Fruit fly (Drosophila melanogaster): ENCODE results near the gene CG2685.

DNA sequence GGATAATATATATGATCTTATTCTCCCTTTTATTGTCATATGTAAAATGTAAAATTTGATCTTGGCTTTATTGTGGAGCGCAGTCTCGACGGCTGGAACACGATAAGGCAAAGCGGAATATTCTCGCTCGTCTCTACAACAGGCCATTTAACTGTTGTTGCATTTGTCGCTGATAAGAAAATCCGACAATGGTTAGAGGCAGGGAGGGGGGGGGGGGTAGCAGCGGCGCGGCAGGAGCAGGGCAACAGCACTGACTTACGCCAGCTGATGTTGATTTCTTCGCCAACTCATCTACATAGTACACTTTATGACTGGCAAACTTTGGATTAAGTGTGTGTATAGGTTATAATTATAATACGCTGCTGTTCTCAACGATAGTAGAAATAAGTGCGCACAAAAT, 52.0 kb downstream of the CG2685 start:
- no peak for TF ChIP-seq CG8301 (tag; optimal IDR thresholded peaks at IDR 0.05)
- no peak for TF ChIP-seq CG8159 (tag; optimal IDR thresholded peaks at IDR 0.05)
- TF ChIP-seq D1 (tag; optimal IDR thresholded peaks at IDR 0.05), result no peak
- no peak for TF ChIP-seq Pif1B (GFP tag; optimal IDR thresholded peaks at IDR 0.05)
- no peak for TF ChIP-seq CG10348 (GFP tag; IDR thresholded peaks at IDR 0.05)
- no peak for TF ChIP-seq fd96Ca (GFP tag; IDR thresholded peaks at IDR 0.05)
- TF ChIP-seq CG12605 (GFP tag; IDR thresholded peaks at IDR 0.05), result no peak
- no peak for TF ChIP-seq Snoo (tag; optimal IDR thresholded peaks at IDR 0.05)
- TF ChIP-seq CG14655 (GFP tag; optimal IDR thresholded peaks at IDR 0.05), result no peak
- no peak for TF ChIP-seq CG15710 (tag; optimal IDR thresholded peaks at IDR 0.05)

Data from whole organism, pupa.